Worm (Caenorhabditis elegans) whole organism, early embryonic: ENCODE measurements around the gene grl-28.

Source experiments
- B0310.2 ChIP-seq: sonication (generic microtip); optimal IDR thresholded peaks from 2 replicates; lab custom pipeline; 2016; ENCODE audit warnings: mild to moderate bottlenecking, missing genetic modification characterization, missing compliant biosample characterization
- ama-1 ChIP-seq: fragments of 150-350 bp; optimal IDR thresholded peaks from 2 replicates; lab custom pipeline; 2014
- ceh-36 ChIP-seq: sonication (generic microtip); optimal IDR thresholded peaks from 2 replicates; lab custom pipeline; 2016; ENCODE audit warnings: missing genetic modification characterization, inconsistent platforms, missing compliant biosample characterization
- flt-1 ChIP-seq: fragments of 200-800 bp; sonication (Bioruptor generic); IDR thresholded peaks from 2 replicates; pipeline ENCODE4 v1.3.6; 2022; ENCODE audit warnings: missing genetic modification characterization, missing compliant biosample characterization

- no peak for TF ChIP-seq ama-1
- no peak for TF ChIP-seq B0310.2 (tag; lab: Kevin White, UChicago)
- no peak for TF ChIP-seq flt-1 (GFP tag; lab: Robert Waterston, UW)
- TF ChIP-seq ceh-36 (tag; lab: Kevin White, UChicago), result no peak
Observed at ce11 chrV:3505745-3506144, 45.9 kb downstream of the grl-28 start.
